Worm (Caenorhabditis elegans): Measurements from ENCODE around the gene dnj-17.

ce11 chrIII:13430162-13430561 lies 37.0 kb upstream of the dnj-17 start, which contains the start of gene trf-1:
- TF ChIP-seq F13C5.2 (tag; optimal IDR thresholded peaks at IDR 0.05) (no peak), ama-1 (optimal IDR thresholded peaks at IDR 0.05) (no peak), hmg-4 (GFP tag; optimal IDR thresholded peaks at IDR 0.05) (no peak), flt-1 (GFP tag; IDR thresholded peaks at IDR 0.05) (no peak), B0310.2 (tag; optimal IDR thresholded peaks at IDR 0.05) (no peak), tra-4 (tag; optimal IDR thresholded peaks at IDR 0.05) (no peak), pes-1 (GFP tag; IDR thresholded peaks at IDR 0.05) (no peak), ceh-13 (GFP tag; optimal IDR thresholded peaks at IDR 0.05) (no peak), aly-1 (tag; optimal IDR thresholded peaks at IDR 0.05) (no peak), hmbx-1 (tag; optimal IDR thresholded peaks at IDR 0.05) (no peak), scrt-1 (GFP tag; IDR thresholded peaks at IDR 0.05) (no peak), hnd-1 (tag; optimal IDR thresholded peaks at IDR 0.05) (no peak)
